In genomic region chr3L:4122185-4122767, dm6 we compare ENCODE assay signal across 4 fruit fly cellular contexts.
TF ChIP-seq lines count a peak whose summit lies in the region.

Chd64 (minus strand) TSS chr3L:4122388.

TF ChIP-seq in whole organism, adult, 20 proteins besides CTCF, POLR2A, EP300 and RAD21 (continued from another document):
- TF ChIP-seq cic (GFP tag; optimal IDR thresholded peaks at IDR 0.05; lab: Kevin White, UChicago) (peak; percentile 90), CG5204 (GFP tag; optimal IDR thresholded peaks at IDR 0.05; lab: Kevin White, UChicago) (no peak)

TF ChIP-seq in whole organism, embryonic, 481 proteins besides CTCF, POLR2A, EP300 and RAD21 (continued from another document and continues in another):
- no peak for TF ChIP-seq CG31224 (GFP tag; IDR thresholded peaks at IDR 0.05; lab: Robert Waterston, UW)
- no peak for TF ChIP-seq ewg (GFP tag; optimal IDR thresholded peaks at IDR 0.05; lab: Kevin White, UChicago)
- peak; percentile 14 for TF ChIP-seq maf-S (GFP tag; optimal IDR thresholded peaks at IDR 0.05; lab: Kevin White, UChicago)
- TF ChIP-seq B-H1 (GFP tag; IDR thresholded peaks at IDR 0.05; lab: Robert Waterston, UW): no peak; the same call in 2 of the 3 replicates
- TF ChIP-seq CG10147 (GFP tag; optimal IDR thresholded peaks at IDR 0.05; lab: Kevin White, UChicago): peak; percentile 33
- peak; percentile 42; the same call in 1 of the 2 replicates for TF ChIP-seq tna (GFP tag; IDR thresholded peaks at IDR 0.05; lab: Robert Waterston, UW; ENCODE audit: partially characterized antibody)
- no peak for TF ChIP-seq dimm (GFP tag; IDR thresholded peaks at IDR 0.05; lab: Robert Waterston, UW)
- TF ChIP-seq gce (GFP tag; IDR thresholded peaks at IDR 0.05; lab: Robert Waterston, UW): no peak
- peak; percentile 7 for TF ChIP-seq pb (GFP tag; optimal IDR thresholded peaks at IDR 0.05; lab: Kevin White, UChicago)
- TF ChIP-seq eve (GFP tag; optimal IDR thresholded peaks at IDR 0.05; lab: Kevin White, UChicago): peak in 1 of 2 experiments; percentile 86
- no peak for TF ChIP-seq CG1233 (GFP tag; optimal IDR thresholded peaks at IDR 0.05; lab: Kevin White, UChicago)
- no peak for TF ChIP-seq nmo (GFP tag; optimal IDR thresholded peaks at IDR 0.05; lab: Kevin White, UChicago)
- no peak for TF ChIP-seq Gsc (GFP tag; IDR thresholded peaks at IDR 0.05; lab: Robert Waterston, UW)
- TF ChIP-seq zen2 (GFP tag; IDR thresholded peaks at IDR 0.05; lab: Robert Waterston, UW; ENCODE audit: partially characterized antibody): peak; percentile 74; the same call in 2 of the 3 replicates
- TF ChIP-seq sna (GFP tag; IDR thresholded peaks at IDR 0.05; lab: Robert Waterston, UW; ENCODE audit: partially characterized antibody): peak; percentile 68
- no peak for TF ChIP-seq sens-2 (GFP tag; IDR thresholded peaks at IDR 0.05; lab: Robert Waterston, UW)
- peak; percentile 15; the same call in 1 of the 3 replicates for TF ChIP-seq so (GFP tag; IDR thresholded peaks at IDR 0.05; lab: Robert Waterston, UW)
- no peak for TF ChIP-seq CG4424 (GFP tag; optimal IDR thresholded peaks at IDR 0.05; lab: Kevin White, UChicago)
- TF ChIP-seq CG43689 (GFP tag; IDR thresholded peaks at IDR 0.05; lab: Robert Waterston, UW): no peak
- 0 out of 2 replicates have a peak, but pooled peaks have one; percentile 4 for TF ChIP-seq CG4730 (GFP tag; IDR thresholded peaks at IDR 0.05; lab: Robert Waterston, UW)
- TF ChIP-seq Hr3 (GFP tag; optimal IDR thresholded peaks at IDR 0.05; lab: Kevin White, UChicago): peak; percentile 12
- TF ChIP-seq Hey (tag; optimal IDR thresholded peaks at IDR 0.05; lab: Kevin White, UChicago): no peak
- TF ChIP-seq Pdp1 (GFP tag; optimal IDR thresholded peaks at IDR 0.05; lab: Kevin White, UChicago): peak in 1 of 2 experiments; percentile 97
- peak; percentile 36; the same call in 1 of the 2 replicates for TF ChIP-seq MBD-R2 (GFP tag; IDR thresholded peaks at IDR 0.05; lab: Robert Waterston, UW)
- peak; percentile 23 for TF ChIP-seq Dp (GFP tag; optimal IDR thresholded peaks at IDR 0.05; lab: Kevin White, UChicago)
- TF ChIP-seq HLHmδ (GFP tag; optimal IDR thresholded peaks at IDR 0.05; lab: Kevin White, UChicago): no peak
- peak; percentile 30 for TF ChIP-seq Dek (tag; optimal IDR thresholded peaks at IDR 0.05; lab: Kevin White, UChicago)
- TF ChIP-seq zen (tag; optimal IDR thresholded peaks at IDR 0.05; lab: Kevin White, UChicago): no peak
- no peak for TF ChIP-seq Ssrp (tag; optimal IDR thresholded peaks at IDR 0.05; lab: Kevin White, UChicago)
- peak; percentile 83 for TF ChIP-seq lbe (GFP tag; optimal IDR thresholded peaks at IDR 0.05; lab: Kevin White, UChicago)
- TF ChIP-seq hkb (optimal IDR thresholded peaks at IDR 0.05; lab: Kevin White, UChicago): no peak
- TF ChIP-seq hkb (GFP tag; IDR thresholded peaks at IDR 0.05; lab: Robert Waterston, UW): peak; percentile 50; the same call in 1 of the 2 replicates
- peak; percentile 46 for TF ChIP-seq CG12744 (GFP tag; optimal IDR thresholded peaks at IDR 0.05; lab: Kevin White, UChicago)
- no peak for TF ChIP-seq Sox102F (GFP tag; optimal IDR thresholded peaks at IDR 0.05; lab: Kevin White, UChicago)
- TF ChIP-seq Stat92E (GFP tag; optimal IDR thresholded peaks at IDR 0.05; lab: Kevin White, UChicago): peak in 1 of 3 experiments; percentile 4
- peak; percentile 48; the same call in 1 of the 2 replicates for TF ChIP-seq hbn (GFP tag; IDR thresholded peaks at IDR 0.05; lab: Robert Waterston, UW; ENCODE audit: partially characterized antibody)
- no peak for TF ChIP-seq CG3407 (GFP tag; optimal IDR thresholded peaks at IDR 0.05; lab: Kevin White, UChicago)
- peak; percentile 6 for TF ChIP-seq NfI (GFP tag; optimal IDR thresholded peaks at IDR 0.05; lab: Kevin White, UChicago)
- TF ChIP-seq CG10543 (GFP tag; optimal IDR thresholded peaks at IDR 0.05; lab: Kevin White, UChicago): peak; percentile 86
- peak; percentile 68 for TF ChIP-seq CG13296 (GFP tag; optimal IDR thresholded peaks at IDR 0.05; lab: Kevin White, UChicago)
- TF ChIP-seq jumu (GFP tag; optimal IDR thresholded peaks at IDR 0.05; lab: Kevin White, UChicago): no peak

TF ChIP-seq in whole organism, prepupa, 60 proteins besides CTCF, POLR2A, EP300 and RAD21 (continued from another document):
- TF ChIP-seq CG11294 (GFP tag; IDR thresholded peaks at IDR 0.05; lab: Robert Waterston, UW) (0 out of 2 replicates have a peak, but pooled peaks have one; percentile 13), Smox (GFP tag; optimal IDR thresholded peaks at IDR 0.05; lab: Kevin White, UChicago) (no peak), CG3032 (tag; optimal IDR thresholded peaks at IDR 0.05; lab: Kevin White, UChicago) (peak; percentile 27), Eip93F (GFP tag; optimal IDR thresholded peaks at IDR 0.05; lab: Kevin White, UChicago) (no peak), svp (GFP tag; lab: Kevin White, UChicago) (peak; percentile 86), CG6163 (GFP tag; IDR thresholded peaks at IDR 0.05; lab: Robert Waterston, UW) (0 out of 3 replicates have a peak, but pooled peaks have one; percentile 43), Sox102F (GFP tag; optimal IDR thresholded peaks at IDR 0.05; lab: Kevin White, UChicago) (peak; percentile 61), esn (GFP tag; optimal IDR thresholded peaks at IDR 0.05; lab: Kevin White, UChicago) (peak; percentile 54), CG4318 (GFP tag; optimal IDR thresholded peaks at IDR 0.05; lab: Kevin White, UChicago) (no peak), CG34406 (GFP tag; optimal IDR thresholded peaks at IDR 0.05; lab: Kevin White, UChicago) (no peak), Hr4 (GFP tag; optimal IDR thresholded peaks at IDR 0.05; lab: Kevin White, UChicago) (peak; percentile 21), CG1621 (tag; optimal IDR thresholded peaks at IDR 0.05; lab: Kevin White, UChicago) (no peak), Met (GFP tag; optimal IDR thresholded peaks at IDR 0.05; lab: Kevin White, UChicago) (no peak), Sox14 (GFP tag; optimal IDR thresholded peaks at IDR 0.05; lab: Kevin White, UChicago) (no peak), dsx (GFP tag; optimal IDR thresholded peaks at IDR 0.05; lab: Kevin White, UChicago; ENCODE audit: poor library complexity, severe bottlenecking) (no peak), Eip75B (GFP tag; optimal IDR thresholded peaks at IDR 0.05; lab: Kevin White, UChicago) (peak; percentile 35), CG16779 (tag; optimal IDR thresholded peaks at IDR 0.05; lab: Kevin White, UChicago) (peak; percentile 54), fkh (GFP tag; optimal IDR thresholded peaks at IDR 0.05; lab: Kevin White, UChicago) (peak; percentile 1), cyc (GFP tag; optimal IDR thresholded peaks at IDR 0.05; lab: Kevin White, UChicago) (no peak), Hr38 (GFP tag; optimal IDR thresholded peaks at IDR 0.05; lab: Kevin White, UChicago) (no peak), CG3919 (GFP tag; optimal IDR thresholded peaks at IDR 0.05; lab: Kevin White, UChicago) (no peak), CG8632 (GFP tag; optimal IDR thresholded peaks at IDR 0.05; lab: Kevin White, UChicago) (no peak), acj6 (GFP tag; optimal IDR thresholded peaks at IDR 0.05; lab: Kevin White, UChicago) (no peak), topi (GFP tag; optimal IDR thresholded peaks at IDR 0.05; lab: Kevin White, UChicago) (peak; percentile 45), lz (GFP tag; optimal IDR thresholded peaks at IDR 0.05; lab: Kevin White, UChicago) (peak; percentile 50), achi (GFP tag; optimal IDR thresholded peaks at IDR 0.05; lab: Kevin White, UChicago) (no peak), vri (GFP tag; optimal IDR thresholded peaks at IDR 0.05; lab: Kevin White, UChicago) (peak; percentile 98), CG6792 (GFP tag; optimal IDR thresholded peaks at IDR 0.05; lab: Kevin White, UChicago) (peak; percentile 47), spab (GFP tag; optimal IDR thresholded peaks at IDR 0.05; lab: Kevin White, UChicago) (no peak), Lpt (GFP tag; optimal IDR thresholded peaks at IDR 0.05; lab: Kevin White, UChicago) (peak; percentile 45), salr (GFP tag; optimal IDR thresholded peaks at IDR 0.05; lab: Kevin White, UChicago) (no peak), fd85E (GFP tag; optimal IDR thresholded peaks at IDR 0.05; lab: Kevin White, UChicago) (no peak), ss (GFP tag; optimal IDR thresholded peaks at IDR 0.05; lab: Kevin White, UChicago) (no peak), OdsH (GFP tag; optimal IDR thresholded peaks at IDR 0.05; lab: Kevin White, UChicago) (no peak), CG8119 (GFP tag; IDR thresholded peaks at IDR 0.05; lab: Robert Waterston, UW) (0 out of 3 replicates have a peak, but pooled peaks have one; percentile 30), CG6276 (GFP tag; optimal IDR thresholded peaks at IDR 0.05; lab: Kevin White, UChicago) (no peak), dac (GFP tag; optimal IDR thresholded peaks at IDR 0.05; lab: Kevin White, UChicago) (no peak), fd59A (GFP tag; optimal IDR thresholded peaks at IDR 0.05; lab: Kevin White, UChicago) (no peak), CG6808 (GFP tag; optimal IDR thresholded peaks at IDR 0.05; lab: Kevin White, UChicago) (no peak), Ets21C (GFP tag; optimal IDR thresholded peaks at IDR 0.05; lab: Kevin White, UChicago) (no peak)
TF ChIP-seq in whole organism, prepupa: peak in this region for 20.

TF ChIP-seq in whole organism, wandering third instar larva, 38 proteins besides CTCF, POLR2A, EP300 and RAD21 (continued from another document):
- peak; percentile 67 for TF ChIP-seq br (GFP tag; optimal IDR thresholded peaks at IDR 0.05; lab: Kevin White, UChicago)
- peak; percentile 25 for TF ChIP-seq Dif (GFP tag; optimal IDR thresholded peaks at IDR 0.05; lab: Kevin White, UChicago; ENCODE audit: partially characterized antibody)
- TF ChIP-seq lola (GFP tag; optimal IDR thresholded peaks at IDR 0.05; lab: Kevin White, UChicago): no peak
- peak; percentile 71 for TF ChIP-seq OdsH (GFP tag; optimal IDR thresholded peaks at IDR 0.05; lab: Kevin White, UChicago)
- TF ChIP-seq rgr (GFP tag; optimal IDR thresholded peaks at IDR 0.05; lab: Kevin White, UChicago): peak; percentile 70
- TF ChIP-seq ey (GFP tag; optimal IDR thresholded peaks at IDR 0.05; lab: Kevin White, UChicago): peak; percentile 48
